Worm (Caenorhabditis elegans) whole organism, midembryonic: ENCODE measurements around the gene F15A4.5.

Source experiments
- T22C8.4 ChIP-seq: fragments of 200-800 bp; sonication (Bioruptor generic); IDR thresholded peaks from 2 replicates; pipeline ENCODE4 v1.3.6; 2022; ENCODE audit warnings: missing genetic modification characterization, missing compliant biosample characterization
- cog-1 ChIP-seq: sonication (generic microtip); optimal IDR thresholded peaks from 2 replicates; lab custom pipeline; 2016; ENCODE audit warnings: missing genetic modification characterization, missing compliant biosample characterization
- flt-1 ChIP-seq: fragments of 200-800 bp; sonication (Bioruptor generic); IDR thresholded peaks from 2 replicates; pipeline ENCODE4 v1.3.6; 2022; ENCODE audit warnings: missing genetic modification characterization, missing compliant biosample characterization
- klf-2 ChIP-seq: fragments of 200-800 bp; sonication (Bioruptor generic); conservative IDR thresholded peaks from 2 replicates; pipeline ENCODE4 v1.3.6; 2022; ENCODE audit warnings: missing genetic modification reagents, missing genetic modification characterization, missing compliant biosample characterization
- med-1 ChIP-seq: sonication (generic microtip); optimal IDR thresholded peaks from 2 replicates; lab custom pipeline; 2017; ENCODE audit warnings: missing genetic modification characterization, mild to moderate bottlenecking, missing compliant biosample characterization, antibody characterized with exemption, missing genetic modification reagents; ENCODE audit not compliant: insufficient read depth
- ref-1 ChIP-seq: fragments of 200-800 bp; sonication (Bioruptor generic); conservative IDR thresholded peaks from 2 replicates; pipeline ENCODE4 v1.3.6; 2022; ENCODE audit warnings: missing genetic modification reagents, missing genetic modification characterization, missing compliant biosample characterization
- tab-1 ChIP-seq: fragments of 200-800 bp; sonication (Bioruptor generic); IDR thresholded peaks from 2 replicates; pipeline ENCODE4 v1.3.6; 2022; ENCODE audit warnings: missing genetic modification characterization, missing compliant biosample characterization
- ztf-23 ChIP-seq: fragments of 200-800 bp; sonication (Bioruptor generic); IDR thresholded peaks from 2 replicates; pipeline ENCODE4 v1.3.6; 2022; ENCODE audit warnings: missing genetic modification reagents, missing genetic modification characterization, missing compliant biosample characterization
- ztf-29 ChIP-seq: fragments of 200-800 bp; sonication (Bioruptor generic); IDR thresholded peaks from 2 replicates; pipeline ENCODE4 v1.3.6; 2022; ENCODE audit warnings: missing genetic modification reagents, missing genetic modification characterization, missing compliant biosample characterization

F15A4.5 gene

DNA sequence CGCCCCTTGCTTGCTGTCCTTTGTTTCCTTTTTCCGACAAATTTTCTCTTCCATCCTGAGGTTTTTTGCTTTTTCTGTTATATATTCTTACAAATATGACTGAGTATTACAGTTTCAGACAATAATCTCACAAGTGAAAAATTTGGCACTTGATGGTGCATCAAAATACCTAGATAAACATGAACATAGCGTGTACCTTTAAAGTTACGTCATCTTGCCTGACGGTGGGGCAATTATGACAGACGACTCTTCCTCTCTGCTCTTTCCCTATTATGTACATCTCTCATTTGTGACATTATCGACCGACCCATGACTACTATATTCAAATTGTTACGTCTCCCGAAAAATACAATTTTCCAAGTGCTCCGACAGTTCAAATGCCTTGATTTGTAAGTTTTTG is 11.6 kb upstream of the F15A4.5 start, which contains the start of gene fbxb-102:
Gene fbxb-102 (plus strand): TSS at position 301 of the 400 bp plus-strand sequence.
- no peak for TF ChIP-seq klf-2 (GFP tag; lab: Robert Waterston, UW)
- no peak for TF ChIP-seq ztf-29 (GFP tag; lab: Robert Waterston, UW)
- no peak for TF ChIP-seq T22C8.4 (GFP tag; lab: Robert Waterston, UW)
- TF ChIP-seq ztf-23 (GFP tag; lab: Robert Waterston, UW), result no peak
- TF ChIP-seq tab-1, result no peak
- TF ChIP-seq cog-1 (tag; lab: Kevin White, UChicago), result no peak

DNA sequence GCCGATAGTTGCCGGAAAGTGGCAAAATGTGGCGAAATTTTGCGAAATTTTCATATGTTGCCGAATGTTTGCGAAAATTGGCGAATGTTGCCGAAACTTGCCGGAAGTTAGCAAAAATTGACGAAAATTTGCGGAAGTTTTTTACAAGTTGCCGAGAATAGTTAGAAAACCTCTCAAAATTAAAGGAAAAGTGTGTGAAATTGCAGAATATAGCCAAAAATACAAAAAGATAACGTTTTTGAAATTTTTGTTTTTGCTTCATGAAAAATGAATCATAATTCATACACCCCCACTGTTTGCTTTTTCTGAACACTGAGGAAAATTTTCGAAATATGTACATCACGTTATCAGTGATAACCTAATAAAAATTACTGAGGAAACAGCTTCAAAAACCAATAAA is 10.6 kb upstream of the F15A4.5 start:
- TF ChIP-seq tab-1 (no peak), ztf-29 (GFP tag; lab: Robert Waterston, UW) (no peak), cog-1 (tag; lab: Kevin White, UChicago) (no peak), klf-2 (GFP tag; lab: Robert Waterston, UW) (no peak), ref-1 (GFP tag; lab: Robert Waterston, UW) (no peak), ztf-23 (GFP tag; lab: Robert Waterston, UW) (no peak), T22C8.4 (GFP tag; lab: Robert Waterston, UW) (no peak), flt-1 (GFP tag; lab: Robert Waterston, UW) (no peak), med-1 (no peak)

DNA sequence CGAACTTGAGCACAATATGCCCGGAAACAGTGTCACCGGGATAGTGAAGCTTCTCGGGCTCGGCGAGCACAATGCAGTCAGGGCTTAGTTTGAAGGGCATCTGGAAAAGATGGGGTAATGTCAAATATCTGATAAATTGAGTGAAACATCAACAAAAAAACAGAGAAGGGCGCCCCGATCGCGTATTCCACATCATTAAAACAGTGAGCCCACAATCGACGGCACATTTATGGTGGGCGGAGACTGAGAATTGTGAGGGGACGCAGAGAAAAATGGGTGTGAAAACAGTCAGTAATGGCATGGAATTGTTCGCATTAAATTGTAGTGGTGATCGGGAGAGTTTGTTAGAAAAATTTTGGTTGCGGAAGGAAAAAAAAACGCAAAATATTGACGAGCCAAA is 9.8 kb upstream of the F15A4.5 start, which contains the start of gene arrd-9:
Gene arrd-9 (minus strand): TSS at position 101 of the 400 bp plus-strand sequence.
- TF ChIP-seq ref-1 (GFP tag; lab: Robert Waterston, UW) (no peak), cog-1 (tag; lab: Kevin White, UChicago) (no peak)

DNA sequence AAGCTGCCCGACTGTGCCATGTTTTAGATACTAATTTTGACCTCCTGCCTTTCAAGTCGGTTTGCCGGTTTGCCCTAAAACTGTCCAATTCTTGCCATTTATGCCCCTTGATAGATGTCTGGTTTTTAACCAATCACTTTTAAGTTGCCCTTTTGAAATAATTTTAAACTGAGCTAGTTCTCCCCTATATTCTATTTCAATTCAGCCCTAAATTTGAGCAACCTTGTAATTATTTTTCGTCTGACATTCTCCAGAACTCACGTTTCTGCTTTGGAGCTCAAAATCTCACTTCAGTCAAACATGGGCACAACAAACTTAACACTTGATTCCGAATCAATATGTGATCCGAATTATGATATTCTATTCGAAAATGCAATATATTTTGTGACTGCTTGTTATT is 2.4 kb upstream of the F15A4.5 start, which contains the start of gene srg-17:
Gene srg-17 (plus strand): TSS at position 301 of the 400 bp plus-strand sequence.
- TF ChIP-seq med-1 (no peak), ztf-23 (GFP tag; lab: Robert Waterston, UW) (no peak), T22C8.4 (GFP tag; lab: Robert Waterston, UW) (no peak), klf-2 (GFP tag; lab: Robert Waterston, UW) (no peak)

DNA sequence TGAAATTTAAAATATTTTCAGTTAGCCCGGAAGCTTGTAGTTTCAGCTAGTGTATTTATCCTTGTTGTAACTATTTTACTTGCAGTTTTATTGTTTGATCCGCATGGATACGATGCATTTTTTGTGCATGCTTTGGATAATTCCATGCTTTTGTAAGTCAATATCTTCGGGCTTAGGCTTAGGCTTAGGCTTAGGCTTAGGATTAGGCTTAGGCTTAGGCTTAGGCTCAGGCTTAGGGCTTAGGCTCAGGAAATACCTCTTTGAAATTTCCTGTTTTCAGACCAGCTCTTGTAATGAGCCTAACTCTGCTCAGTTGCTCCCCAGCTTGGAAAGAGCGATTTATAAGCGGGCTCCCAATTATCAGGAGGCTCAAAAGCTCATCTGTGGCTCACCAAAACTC is 4.0 kb downstream of the F15A4.5 start, which contains the start of gene srg-16:
Gene srg-16 (plus strand): TSS at position 87 of the 400 bp plus-strand sequence.
- TF ChIP-seq ztf-29 (GFP tag; lab: Robert Waterston, UW) (no peak), klf-2 (GFP tag; lab: Robert Waterston, UW) (no peak), T22C8.4 (GFP tag; lab: Robert Waterston, UW) (no peak), cog-1 (tag; lab: Kevin White, UChicago) (no peak), ref-1 (GFP tag; lab: Robert Waterston, UW) (no peak), med-1 (no peak), ztf-23 (GFP tag; lab: Robert Waterston, UW) (no peak), flt-1 (GFP tag; lab: Robert Waterston, UW) (no peak), tab-1 (no peak)

DNA sequence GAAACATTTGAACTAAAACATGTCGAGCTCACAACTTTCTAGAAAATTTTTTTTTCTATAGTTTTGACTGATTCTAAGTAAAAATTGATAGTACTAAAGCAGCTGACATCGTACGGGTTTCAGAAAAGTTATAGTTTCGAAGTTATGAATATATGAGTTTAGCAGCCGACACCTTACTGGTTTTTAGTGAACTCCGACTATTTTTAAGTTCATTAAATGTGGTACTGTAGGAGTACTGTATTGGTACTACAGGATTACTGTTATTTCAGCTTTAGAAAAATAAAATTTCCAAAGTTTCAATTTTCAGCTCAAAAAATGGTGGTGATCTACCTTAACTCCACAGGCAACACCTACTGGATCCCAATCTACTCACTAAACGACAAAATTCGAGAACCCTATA is 5.5 kb downstream of the F15A4.5 start, which contains the start of gene sre-37:
Gene sre-37 (plus strand): TSS at position 301 of the 400 bp plus-strand sequence.
- TF ChIP-seq klf-2 (GFP tag; lab: Robert Waterston, UW) (no peak), ztf-29 (GFP tag; lab: Robert Waterston, UW) (no peak), ref-1 (GFP tag; lab: Robert Waterston, UW) (no peak), tab-1 (no peak), ztf-23 (GFP tag; lab: Robert Waterston, UW) (no peak), flt-1 (GFP tag; lab: Robert Waterston, UW) (no peak), med-1 (no peak), T22C8.4 (GFP tag; lab: Robert Waterston, UW) (no peak), cog-1 (tag; lab: Kevin White, UChicago) (no peak)

DNA sequence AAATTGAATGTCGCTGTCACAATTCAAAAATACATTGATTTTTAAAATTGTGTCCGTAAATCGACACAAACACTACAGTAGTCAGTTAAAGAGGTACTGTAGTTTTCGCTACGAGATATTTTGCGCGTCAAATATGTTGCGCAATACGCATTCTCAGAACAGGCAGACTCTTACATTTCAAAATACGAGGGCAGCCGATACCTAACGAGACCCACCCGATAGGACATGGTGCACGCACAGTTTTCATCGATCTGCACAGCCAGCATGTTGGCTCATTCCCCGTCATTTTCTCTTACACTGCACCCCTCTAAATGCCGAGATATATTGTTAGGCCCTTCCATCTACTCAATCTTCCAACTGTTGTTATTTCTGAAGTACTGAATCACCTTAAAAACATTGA is 8.8 kb downstream of the F15A4.5 start, which contains the start of gene F15A4.2:
Gene F15A4.2 (plus strand): TSS at position 301 of the 400 bp plus-strand sequence.
- no peak for TF ChIP-seq ztf-29 (GFP tag; lab: Robert Waterston, UW)
- no peak for TF ChIP-seq klf-2 (GFP tag; lab: Robert Waterston, UW)
- no peak for TF ChIP-seq flt-1 (GFP tag; lab: Robert Waterston, UW)
- TF ChIP-seq med-1, result no peak
- no peak for TF ChIP-seq tab-1
- no peak; the same call in 1 of the 2 replicates for TF ChIP-seq T22C8.4 (GFP tag; lab: Robert Waterston, UW)
- TF ChIP-seq cog-1 (tag; lab: Kevin White, UChicago), result no peak
- TF ChIP-seq ztf-23 (GFP tag; lab: Robert Waterston, UW), result no peak
- no peak for TF ChIP-seq ref-1 (GFP tag; lab: Robert Waterston, UW)

DNA sequence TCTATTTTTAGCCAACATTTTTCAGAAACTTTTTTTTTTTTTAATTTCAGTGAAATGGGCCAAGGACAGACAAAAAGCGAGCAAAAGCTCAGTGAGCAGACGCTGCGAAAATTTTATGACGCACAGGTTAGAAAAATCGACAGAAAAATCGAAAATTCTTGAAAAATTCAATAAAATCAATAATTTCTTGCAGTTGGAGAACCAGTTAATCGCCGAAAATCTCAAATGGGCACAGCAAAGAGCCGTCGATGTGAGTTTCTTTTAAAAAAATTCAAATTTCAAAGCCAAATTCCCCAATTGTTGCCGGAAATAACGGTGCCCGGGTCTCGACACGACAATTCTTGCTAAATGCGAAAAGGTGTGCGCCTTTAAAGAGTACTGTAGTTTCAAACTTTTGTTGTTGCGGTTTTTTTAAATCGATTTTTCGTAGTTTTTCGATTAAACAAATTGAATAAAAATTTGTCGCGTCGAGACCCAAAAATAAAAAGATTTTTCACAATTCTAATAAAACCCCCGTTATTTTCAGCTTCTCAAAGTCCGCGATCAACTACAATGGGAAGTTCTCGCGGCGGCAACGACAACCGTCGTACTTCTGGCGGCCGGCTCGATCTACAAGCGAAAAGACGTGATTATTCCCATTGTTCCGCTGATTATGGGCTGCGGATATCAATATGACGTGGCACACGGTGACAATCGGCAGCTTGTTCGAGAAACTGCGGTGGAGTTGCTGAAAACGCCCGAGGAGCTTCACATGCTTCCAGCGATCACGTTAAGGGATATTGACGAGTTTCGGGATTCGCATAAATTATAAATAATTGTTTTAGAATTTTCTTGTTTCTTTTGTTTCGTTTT is 10.2 kb downstream of the F15A4.5 start, which contains the start of gene tag-280:
Gene tag-280 (plus strand): TSS at position 51 of the 852 bp plus-strand sequence.
- TF ChIP-seq ztf-23 (GFP tag; lab: Robert Waterston, UW), result no peak
- no peak for TF ChIP-seq flt-1 (GFP tag; lab: Robert Waterston, UW)
- no peak for TF ChIP-seq T22C8.4 (GFP tag; lab: Robert Waterston, UW)
- no peak for TF ChIP-seq tab-1
- no peak for TF ChIP-seq cog-1 (tag; lab: Kevin White, UChicago)
- no peak for TF ChIP-seq klf-2 (GFP tag; lab: Robert Waterston, UW)
- TF ChIP-seq ref-1 (GFP tag; lab: Robert Waterston, UW), result no peak
- no peak for TF ChIP-seq med-1
- TF ChIP-seq ztf-29 (GFP tag; lab: Robert Waterston, UW), result no peak

DNA sequence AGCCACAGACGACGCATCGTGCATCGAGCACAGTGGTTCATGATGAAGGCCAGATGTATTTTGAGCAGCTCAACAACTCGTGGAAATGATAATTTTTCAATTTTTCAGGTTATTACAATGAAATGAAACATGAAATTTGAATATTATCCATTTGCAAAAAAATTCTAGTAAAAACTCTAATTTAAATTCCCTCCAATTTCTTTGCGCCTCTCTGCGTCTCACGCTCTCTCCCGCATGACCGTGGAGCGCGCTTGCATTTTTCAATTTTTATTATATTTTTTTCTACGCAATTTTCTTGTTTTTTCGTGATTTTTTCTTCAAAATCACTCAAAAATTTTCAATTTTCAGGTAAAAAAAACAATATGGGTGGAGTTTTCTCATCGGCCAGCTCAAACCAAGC is 11.6 kb downstream of the F15A4.5 start, which contains the start of gene tag-281:
Gene tag-281 (plus strand): TSS at position 340 of the 400 bp plus-strand sequence.
- TF ChIP-seq ztf-23 (GFP tag; lab: Robert Waterston, UW) (0 out of 2 replicates have a peak, but pooled peaks have one; percentile 44), T22C8.4 (GFP tag; lab: Robert Waterston, UW) (no peak), med-1 (no peak), klf-2 (GFP tag; lab: Robert Waterston, UW) (no peak), cog-1 (tag; lab: Kevin White, UChicago) (peak; percentile 48), flt-1 (GFP tag; lab: Robert Waterston, UW) (no peak), ztf-29 (GFP tag; lab: Robert Waterston, UW) (no peak), ref-1 (GFP tag; lab: Robert Waterston, UW) (no peak), tab-1 (no peak)
